Worm (Caenorhabditis elegans) whole organism, early embryonic: ENCODE results near the gene F52C9.3.

ENCODE experiments used
- F13C5.2 ChIP-seq: sonication (generic microtip); optimal IDR thresholded peaks from 2 replicates; lab custom pipeline; 2017; ENCODE audit warnings: mild to moderate bottlenecking, missing genetic modification characterization, inconsistent platforms, missing compliant biosample characterization
- aly-1 ChIP-seq: sonication (generic microtip); optimal IDR thresholded peaks from 2 replicates; lab custom pipeline; 2016; ENCODE audit warnings: missing genetic modification characterization, missing compliant biosample characterization
- ceh-13 ChIP-seq: fragments of 200-800 bp; sonication (Bioruptor generic); optimal IDR thresholded peaks from 2 replicates; lab custom pipeline; 2018; ENCODE audit warnings: mild to moderate bottlenecking, missing genetic modification characterization, missing compliant biosample characterization
- ceh-36 ChIP-seq: sonication (generic microtip); optimal IDR thresholded peaks from 2 replicates; lab custom pipeline; 2016; ENCODE audit warnings: missing genetic modification characterization, inconsistent platforms, missing compliant biosample characterization
- hmbx-1 ChIP-seq: sonication (generic microtip); optimal IDR thresholded peaks from 2 replicates; lab custom pipeline; 2016; ENCODE audit warnings: mild to moderate bottlenecking, missing genetic modification characterization, missing compliant biosample characterization
- hmg-4 ChIP-seq: fragments of 200-800 bp; sonication (Bioruptor generic); optimal IDR thresholded peaks from 2 replicates; lab custom pipeline; 2018; ENCODE audit warnings: mild to moderate bottlenecking, missing genetic modification characterization, missing compliant biosample characterization
- hnd-1 ChIP-seq: sonication (generic microtip); optimal IDR thresholded peaks from 2 replicates; lab custom pipeline; 2016; ENCODE audit warnings: missing genetic modification characterization, missing compliant biosample characterization
- pes-1 ChIP-seq: fragments of 200-800 bp; sonication (Bioruptor generic); IDR thresholded peaks from 2 replicates; pipeline ENCODE4 v1.3.6; 2022; ENCODE audit warnings: missing genetic modification reagents, missing genetic modification characterization, missing compliant biosample characterization

DNA sequence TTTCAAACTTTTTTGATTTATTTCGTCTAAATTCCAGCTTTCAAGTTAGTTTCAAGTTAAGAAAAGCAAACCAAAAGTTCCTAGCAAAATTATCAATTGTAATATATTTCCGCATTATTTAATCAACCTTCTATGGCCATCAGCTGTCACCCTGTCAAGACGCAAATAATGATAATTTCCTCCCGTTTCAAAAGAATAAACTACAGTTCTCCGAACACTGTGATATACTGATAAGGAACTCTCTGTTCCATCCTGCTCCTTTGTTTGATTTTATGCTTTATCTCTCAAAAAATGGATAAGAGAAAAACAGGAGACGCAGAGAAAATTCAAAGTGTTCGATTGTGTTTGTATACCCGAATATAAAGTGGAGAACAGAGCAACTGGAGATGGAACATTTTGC is 30.4 kb upstream of the F52C9.3 start:
- TF ChIP-seq hnd-1 = no peak
- no peak for TF ChIP-seq F13C5.2 (tag; lab: Kevin White, UChicago)
- no peak for TF ChIP-seq ceh-13
- no peak for TF ChIP-seq ceh-36 (tag; lab: Kevin White, UChicago)
- no peak for TF ChIP-seq pes-1 (GFP tag; lab: Robert Waterston, UW)
- no peak for TF ChIP-seq aly-1 (tag; lab: Kevin White, UChicago)
- no peak for TF ChIP-seq hmbx-1 (tag; lab: Kevin White, UChicago)
- TF ChIP-seq hmg-4 (GFP tag; lab: Kevin White, UChicago) = no peak
